Fruit fly (Drosophila melanogaster) whole organism, embryonic: ENCODE results near the gene Sumo.

ENCODE experiments used
- Ada2b ChIP-seq: fragments of 200-800 bp; sonication (Bioruptor generic); IDR thresholded peaks from 2 replicates; pipeline ENCODE4 v1.3.6; 2022; ENCODE audit warnings: missing biosample characterization, missing genetic modification characterization
- B-H2 ChIP-seq: fragments of 200-800 bp; sonication (Bioruptor generic); optimal IDR thresholded peaks from 2 replicates; lab custom pipeline; 2018; ENCODE audit warnings: missing biosample characterization, mild to moderate bottlenecking, missing genetic modification characterization
- Blimp-1 ChIP-seq: fragments of 200-800 bp; sonication (Bioruptor generic); optimal IDR thresholded peaks from 3 replicates; lab custom pipeline; 2018; ENCODE audit warnings: missing biosample characterization, missing genetic modification characterization, mild to moderate bottlenecking, moderate library complexity, missing genetic modification reagents
- BtbVII ChIP-seq: fragments of 200-800 bp; sonication (Bioruptor generic); optimal IDR thresholded peaks from 3 replicates; lab custom pipeline; 2017; ENCODE audit warnings: missing biosample characterization, mild to moderate bottlenecking, missing genetic modification characterization
- CG11504 ChIP-seq: fragments of 200-800 bp; sonication (Bioruptor generic); optimal IDR thresholded peaks from 3 replicates; lab custom pipeline; 2019; ENCODE audit warnings: missing biosample characterization, mild to moderate bottlenecking, missing genetic modification characterization, moderate library complexity
- CG12236 ChIP-seq: fragments of 200-800 bp; sonication (Bioruptor generic); optimal IDR thresholded peaks from 2 replicates; lab custom pipeline; 2016; ENCODE audit warnings: missing biosample characterization, missing genetic modification characterization
- CG13123 ChIP-seq: fragments of 200-800 bp; sonication (Bioruptor generic); optimal IDR thresholded peaks from 2 replicates; lab custom pipeline; 2016; ENCODE audit warnings: missing biosample characterization, missing genetic modification characterization
- CG13296 ChIP-seq: fragments of 200-800 bp; sonication (Bioruptor generic); optimal IDR thresholded peaks from 3 replicates; lab custom pipeline; 2018; ENCODE audit warnings: missing biosample characterization, mild to moderate bottlenecking, missing genetic modification characterization
- CG14441 ChIP-seq: fragments of 200-800 bp; sonication (Bioruptor generic); IDR thresholded peaks from 2 replicates; pipeline ENCODE4 v1.3.6; 2022; ENCODE audit warnings: missing biosample characterization, missing genetic modification characterization
- CG15696 ChIP-seq: fragments of 200-800 bp; sonication (Bioruptor generic); optimal IDR thresholded peaks from 2 replicates; lab custom pipeline; 2019; ENCODE audit warnings: missing biosample characterization, mild to moderate bottlenecking, missing genetic modification characterization, moderate library complexity
- CG17361 ChIP-seq: fragments of 200-800 bp; sonication (Bioruptor generic); IDR thresholded peaks from 3 replicates; pipeline ENCODE4 v1.3.6; 2022; ENCODE audit warnings: missing biosample characterization, missing genetic modification characterization
- CG17568 ChIP-seq: fragments of 200-800 bp; sonication (Bioruptor generic); optimal IDR thresholded peaks from 2 replicates; lab custom pipeline; 2018; ENCODE audit warnings: missing biosample characterization, mild to moderate bottlenecking, missing genetic modification characterization, moderate library complexity
- CG17612 ChIP-seq: fragments of 200-800 bp; sonication (Bioruptor generic); IDR thresholded peaks from 2 replicates; pipeline ENCODE4 v1.3.6; 2022; ENCODE audit warnings: missing biosample characterization, missing genetic modification characterization
- CG18262 ChIP-seq: fragments of 200-800 bp; optimal IDR thresholded peaks from 3 replicates; lab custom pipeline; 2019; ENCODE audit warnings: missing biosample characterization, mild to moderate bottlenecking, missing genetic modification characterization, moderate library complexity
- CG18476 ChIP-seq: fragments of 200-800 bp; sonication (Bioruptor generic); optimal IDR thresholded peaks from 2 replicates; lab custom pipeline; 2016; ENCODE audit warnings: missing biosample characterization, mild to moderate bottlenecking, missing genetic modification characterization
- CG3065 ChIP-seq: fragments of 200-800 bp; sonication (Bioruptor generic); optimal IDR thresholded peaks from 2 replicates; lab custom pipeline; 2016; ENCODE audit warnings: missing biosample characterization, missing genetic modification characterization
- CG31224 ChIP-seq: fragments of 200-800 bp; sonication (Bioruptor generic); IDR thresholded peaks from 2 replicates; pipeline ENCODE4 v1.3.6; 2022; ENCODE audit warnings: missing biosample characterization, missing genetic modification characterization
- CG4404 ChIP-seq: fragments of 200-800 bp; sonication (Bioruptor generic); IDR thresholded peaks from 2 replicates; pipeline ENCODE4 v1.3.6; 2022; ENCODE audit warnings: missing biosample characterization, missing genetic modification characterization
- CG7786 ChIP-seq: fragments of 200-800 bp; sonication (Bioruptor generic); optimal IDR thresholded peaks from 2 replicates; lab custom pipeline; 2016; ENCODE audit warnings: missing biosample characterization, missing genetic modification characterization
- CG8089 ChIP-seq: fragments of 200-800 bp; sonication (Bioruptor generic); optimal IDR thresholded peaks from 3 replicates; lab custom pipeline; 2016; ENCODE audit warnings: missing biosample characterization, missing genetic modification characterization
- CG8388 ChIP-seq: fragments of 200-800 bp; sonication (Bioruptor generic); optimal IDR thresholded peaks from 2 replicates; lab custom pipeline; 2019; ENCODE audit warnings: missing biosample characterization, mild to moderate bottlenecking, missing genetic modification characterization, moderate library complexity
- Chrac-16 ChIP-seq: fragments of 200-800 bp; sonication (Bioruptor generic); optimal IDR thresholded peaks from 3 replicates; lab custom pipeline; 2016; ENCODE audit warnings: missing biosample characterization, missing genetic modification characterization
- Fer1 ChIP-seq: fragments of 200-800 bp; sonication (Bioruptor generic); optimal IDR thresholded peaks from 2 replicates; lab custom pipeline; 2017; ENCODE audit warnings: missing biosample characterization, mild to moderate bottlenecking, missing genetic modification characterization
- HLH4C ChIP-seq: fragments of 200-800 bp; sonication (Bioruptor generic); IDR thresholded peaks from 3 replicates; pipeline ENCODE4 v1.3.6; 2022; ENCODE audit warnings: missing biosample characterization, missing genetic modification characterization; ENCODE audit not compliant: partially characterized antibody
- Mrtf ChIP-seq: fragments of 200-800 bp; sonication (Bioruptor generic); IDR thresholded peaks from 3 replicates; pipeline ENCODE4 v1.3.6; 2022; ENCODE audit warnings: missing biosample characterization, missing genetic modification characterization
- NFAT ChIP-seq: fragments of 200-800 bp; sonication (Bioruptor generic); IDR thresholded peaks from 2 replicates; pipeline ENCODE4 v1.3.6; 2022; ENCODE audit warnings: missing biosample characterization, missing genetic modification characterization
- NK7.1 ChIP-seq: fragments of 200-800 bp; sonication (Bioruptor generic); optimal IDR thresholded peaks from 3 replicates; lab custom pipeline; 2016; ENCODE audit warnings: missing biosample characterization, missing genetic modification characterization
- PHDP ChIP-seq: fragments of 200-800 bp; sonication (Bioruptor generic); optimal IDR thresholded peaks from 3 replicates; lab custom pipeline; 2018; ENCODE audit warnings: missing biosample characterization, mild to moderate bottlenecking, missing genetic modification characterization, moderate library complexity
- abd-A ChIP-seq: fragments of 200-800 bp; sonication (Bioruptor generic); optimal IDR thresholded peaks from 3 replicates; lab custom pipeline; 2019; ENCODE audit warnings: missing biosample characterization, mild to moderate bottlenecking, missing genetic modification characterization, moderate library complexity
- ac ChIP-seq: fragments of 200-800 bp; sonication (Bioruptor generic); optimal IDR thresholded peaks from 3 replicates; lab custom pipeline; 2017; ENCODE audit warnings: missing biosample characterization, mild to moderate bottlenecking, missing genetic modification characterization
- bcd ChIP-seq: fragments of 200-800 bp; sonication (Bioruptor generic); optimal IDR thresholded peaks from 2 replicates; lab custom pipeline; 2017; ENCODE audit warnings: missing biosample characterization, mild to moderate bottlenecking, missing genetic modification characterization
- ci ChIP-seq: fragments of 200-800 bp; sonication (Bioruptor generic); IDR thresholded peaks from 3 replicates; pipeline ENCODE4 v1.3.6; 2022; ENCODE audit warnings: missing biosample characterization, missing genetic modification characterization
- dm ChIP-seq: fragments of 200-800 bp; sonication (Bioruptor generic); optimal IDR thresholded peaks from 3 replicates; lab custom pipeline; 2016; ENCODE audit warnings: missing biosample characterization, missing genetic modification characterization
- dmrt11E ChIP-seq: fragments of 200-800 bp; sonication (Bioruptor generic); optimal IDR thresholded peaks from 3 replicates; lab custom pipeline; 2018; ENCODE audit warnings: missing biosample characterization, mild to moderate bottlenecking, missing genetic modification characterization, moderate library complexity
- esg ChIP-seq: fragments of 200-800 bp; sonication (Bioruptor generic); conservative IDR thresholded peaks from 2 replicates; pipeline ENCODE4 v1.3.6; 2022; ENCODE audit warnings: missing biosample characterization, missing genetic modification characterization
- eyg ChIP-seq: fragments of 200-800 bp; sonication (Bioruptor generic); optimal IDR thresholded peaks from 3 replicates; lab custom pipeline; 2016; ENCODE audit warnings: missing biosample characterization, missing genetic modification characterization
- fd3F ChIP-seq: fragments of 200-800 bp; sonication (Bioruptor generic); optimal IDR thresholded peaks from 2 replicates; lab custom pipeline; 2018; ENCODE audit warnings: missing biosample characterization, mild to moderate bottlenecking, missing genetic modification characterization, moderate library complexity
- fu2 ChIP-seq: fragments of 200-800 bp; sonication (Bioruptor generic); optimal IDR thresholded peaks from 2 replicates; lab custom pipeline; 2016; ENCODE audit warnings: missing biosample characterization, missing genetic modification characterization
- gfzf ChIP-seq: fragments of 200-800 bp; sonication (Bioruptor generic); optimal IDR thresholded peaks from 2 replicates; lab custom pipeline; 2016; ENCODE audit warnings: missing biosample characterization, mild to moderate bottlenecking, missing genetic modification characterization, moderate library complexity
- hth ChIP-seq: fragments of >200 bp; optimal IDR thresholded peaks from 2 replicates; lab custom pipeline; 2017; ENCODE audit warnings: inconsistent platforms
- klu ChIP-seq: fragments of 200-800 bp; sonication (Bioruptor generic); IDR thresholded peaks from 2 replicates; pipeline ENCODE4 v1.3.6; 2022; ENCODE audit warnings: missing biosample characterization, missing genetic modification characterization
- lbe ChIP-seq: fragments of 200-800 bp; sonication (Bioruptor generic); optimal IDR thresholded peaks from 2 replicates; lab custom pipeline; 2016; ENCODE audit warnings: missing biosample characterization, mild to moderate bottlenecking, missing genetic modification characterization
- lmd ChIP-seq: fragments of 200-800 bp; sonication (Bioruptor generic); IDR thresholded peaks from 2 replicates; pipeline ENCODE4 v1.3.6; 2022; ENCODE audit warnings: missing biosample characterization, missing genetic modification characterization
- peb ChIP-seq: fragments of 200-800 bp; sonication (Bioruptor generic); IDR thresholded peaks from 2 replicates; pipeline ENCODE4 v1.3.6; 2022; ENCODE audit warnings: missing biosample characterization, missing genetic modification characterization
- sens ChIP-seq: fragments of 200-800 bp; sonication (Bioruptor generic); peaks from one replicate; lab custom pipeline; 2016; ENCODE audit warnings: missing biosample characterization, missing genetic modification characterization
- slp2 ChIP-seq: fragments of 200-800 bp; sonication (Bioruptor generic); optimal IDR thresholded peaks from 2 replicates; lab custom pipeline; 2016; ENCODE audit warnings: missing biosample characterization, missing genetic modification characterization
- ssp ChIP-seq: fragments of 200-800 bp; sonication (Bioruptor generic); IDR thresholded peaks from 2 replicates; pipeline ENCODE4 v1.3.6; 2022; ENCODE audit warnings: missing biosample characterization, missing genetic modification characterization
- stc ChIP-seq: fragments of 200-800 bp; sonication (Bioruptor generic); IDR thresholded peaks from 2 replicates; pipeline ENCODE4 v1.3.6; 2022; ENCODE audit warnings: missing biosample characterization, missing genetic modification characterization
- tgo ChIP-seq: fragments of 200-800 bp; sonication (Bioruptor generic); IDR thresholded peaks from 3 replicates; pipeline ENCODE4 v1.3.6; 2022; ENCODE audit warnings: missing biosample characterization, missing genetic modification characterization
- trh ChIP-seq: fragments of 200-800 bp; sonication (Bioruptor generic); optimal IDR thresholded peaks from 2 replicates; lab custom pipeline; 2016; ENCODE audit warnings: missing biosample characterization, missing genetic modification characterization
- tx ChIP-seq: fragments of 200-800 bp; sonication (Bioruptor generic); optimal IDR thresholded peaks from 2 replicates; lab custom pipeline; 2016; ENCODE audit warnings: missing biosample characterization, missing genetic modification characterization
- wor ChIP-seq: fragments of 200-800 bp; sonication (Bioruptor generic); IDR thresholded peaks from 2 replicates; pipeline ENCODE4 v1.3.6; 2022; ENCODE audit warnings: missing biosample characterization, missing genetic modification characterization

Gene Sumo

dm6 chr2L:6968013-6968517 lies 621 bp upstream of the Sumo start (continued):
- TF ChIP-seq CG7786 (GFP tag; lab: Kevin White, UChicago) = peak; percentile 28
- TF ChIP-seq CG31224 = 0 out of 2 replicates have a peak, but pooled peaks have one; percentile 6
- TF ChIP-seq tgo (GFP tag; lab: Robert Waterston, UW) = peak; percentile 31; the same call in 1 of the 3 replicates
- no peak for TF ChIP-seq Ada2b (GFP tag; lab: Robert Waterston, UW)
- peak; percentile 13 for TF ChIP-seq eyg (GFP tag; lab: Kevin White, UChicago)
- TF ChIP-seq CG13296 (GFP tag; lab: Kevin White, UChicago) = no peak
- peak; percentile 61 for TF ChIP-seq fu2 (GFP tag; lab: Kevin White, UChicago)
- peak; percentile 12 for TF ChIP-seq CG18476 (GFP tag; lab: Kevin White, UChicago)
- TF ChIP-seq slp2 (GFP tag; lab: Kevin White, UChicago) = no peak
- no peak for TF ChIP-seq trh (GFP tag; lab: Kevin White, UChicago)
- TF ChIP-seq NFAT (GFP tag; lab: Robert Waterston, UW) = peak; percentile 54
- peak; percentile 6 for TF ChIP-seq HLH4C
- no peak for TF ChIP-seq CG4404 (GFP tag; lab: Robert Waterston, UW)
- TF ChIP-seq BtbVII (GFP tag; lab: Kevin White, UChicago) = peak; percentile 24
- TF ChIP-seq CG15696 (tag; lab: Kevin White, UChicago) = no peak
- TF ChIP-seq peb = no peak
- TF ChIP-seq stc = no peak
- no peak for TF ChIP-seq wor (GFP tag; lab: Robert Waterston, UW)
- no peak for TF ChIP-seq CG3065 (GFP tag; lab: Kevin White, UChicago)
- peak; percentile 53 for TF ChIP-seq NK7.1
- no peak for TF ChIP-seq fd3F (GFP tag; lab: Kevin White, UChicago)
- no peak; the same call in 1 of the 2 replicates for TF ChIP-seq lmd
- peak; percentile 74; the same call in 1 of the 3 replicates for TF ChIP-seq CG17361 (GFP tag; lab: Robert Waterston, UW)
- peak; percentile 30 for TF ChIP-seq dmrt11E
- TF ChIP-seq CG18262 = peak; percentile 30
- 0 out of 2 replicates have a peak, but pooled peaks have one; percentile 20 for TF ChIP-seq ssp (GFP tag; lab: Robert Waterston, UW)
- peak; percentile 92 for TF ChIP-seq sens
- TF ChIP-seq CG8089 = no peak
- TF ChIP-seq Chrac-16 (GFP tag; lab: Kevin White, UChicago) = peak; percentile 22
- peak; percentile 63 for TF ChIP-seq Fer1 (GFP tag; lab: Kevin White, UChicago)
- no peak for TF ChIP-seq abd-A (tag; lab: Kevin White, UChicago)
- TF ChIP-seq gfzf (GFP tag; lab: Kevin White, UChicago) = peak; percentile 1
- no peak for TF ChIP-seq Blimp-1 (GFP tag; lab: Kevin White, UChicago)
- no peak for TF ChIP-seq bcd (GFP tag; lab: Kevin White, UChicago)
- peak; percentile 4 for TF ChIP-seq lbe
- peak; percentile 81 for TF ChIP-seq ci
- TF ChIP-seq CG12236 (GFP tag; lab: Kevin White, UChicago) = no peak
- TF ChIP-seq CG11504 (tag; lab: Kevin White, UChicago) = peak; percentile 51
- peak; percentile 48; the same call in 1 of the 2 replicates for TF ChIP-seq CG14441 (GFP tag; lab: Robert Waterston, UW)
- no peak for TF ChIP-seq B-H2 (GFP tag; lab: Kevin White, UChicago)
- TF ChIP-seq hth (lab: Kevin White, UChicago) = no peak
- no peak for TF ChIP-seq ac
- no peak for TF ChIP-seq CG17568 (GFP tag; lab: Kevin White, UChicago)
- peak; percentile 31 for TF ChIP-seq CG8388 (GFP tag; lab: Kevin White, UChicago)
- peak; percentile 51 for TF ChIP-seq PHDP (tag; lab: Kevin White, UChicago)
- TF ChIP-seq esg (GFP tag; lab: Robert Waterston, UW) = 0 out of 2 replicates have a peak, but pooled peaks have one; percentile 15
- TF ChIP-seq Mrtf (GFP tag; lab: Robert Waterston, UW) = no peak; the same call in 2 of the 3 replicates
- peak; percentile 32 for TF ChIP-seq tx
- peak; percentile 27 for TF ChIP-seq CG13123
- no peak for TF ChIP-seq dm
- TF ChIP-seq klu (GFP tag; lab: Robert Waterston, UW) = no peak
- no peak for TF ChIP-seq CG17612 (GFP tag; lab: Robert Waterston, UW)
